Worm (Caenorhabditis elegans): ENCODE results near the gene srt-49.

Gene srt-49

DNA sequence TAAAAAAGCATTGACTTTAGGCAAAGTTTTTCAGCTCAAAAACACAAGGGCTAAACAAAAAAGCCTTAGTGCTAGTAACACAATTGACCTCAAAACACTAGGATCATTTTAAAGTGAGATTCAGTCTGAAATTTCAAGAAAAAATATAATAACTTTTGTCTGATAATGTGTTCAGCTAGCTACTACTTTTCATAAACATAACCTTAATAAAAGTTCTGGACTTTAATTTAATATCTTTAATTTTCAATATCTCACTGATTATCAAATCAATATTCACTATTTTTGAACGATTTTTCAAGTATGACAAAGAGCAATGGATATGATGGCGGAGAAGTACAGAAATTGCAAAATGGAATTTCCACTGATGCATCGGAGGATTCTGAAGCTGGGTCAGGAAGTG is 16.1 kb upstream of the srt-49 start, which contains the start of gene M199.135:
Gene M199.135, plus strand, starts transcription at position 301 of the 400 bp plus-strand sequence.
- no peak for TF ChIP-seq lin-35 (GFP tag; optimal IDR thresholded peaks at IDR 0.05)
- no peak for TF ChIP-seq egl-18 (GFP tag; IDR thresholded peaks at IDR 0.05)
- no peak for TF ChIP-seq zfh-2 (GFP tag; conservative IDR thresholded peaks at IDR 0.05)

DNA sequence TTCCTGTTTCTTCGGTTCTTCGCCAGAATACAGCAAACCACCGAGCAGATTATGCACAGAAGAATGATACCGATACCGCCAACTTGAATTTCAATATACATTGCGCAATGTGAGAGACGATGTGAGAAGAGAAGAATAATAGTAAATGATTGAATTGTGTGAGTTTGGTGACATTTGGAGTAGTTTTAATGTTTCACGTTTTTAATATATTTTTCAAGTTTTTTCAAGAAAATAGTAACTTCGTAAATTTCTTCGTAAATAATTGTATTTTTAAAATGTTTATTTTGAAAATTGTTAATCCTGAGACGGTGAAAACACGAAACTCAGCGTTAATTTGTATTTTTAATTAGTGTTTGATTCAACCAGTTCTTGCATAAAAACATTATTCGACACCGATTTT is 14.9 kb upstream of the srt-49 start, which contains the start of gene M199.134:
Gene M199.134, minus strand, starts transcription at position 101 of the 400 bp plus-strand sequence.
- TF ChIP-seq hlh-26 (GFP tag; conservative IDR thresholded peaks at IDR 0.05) (no peak), lin-54 (GFP tag; optimal IDR thresholded peaks at IDR 0.05) (no peak), lsl-1 (GFP tag; optimal IDR thresholded peaks at IDR 0.05) (no peak), B0336.3 (GFP tag; IDR thresholded peaks at IDR 0.05) (no peak), lin-35 (GFP tag; optimal IDR thresholded peaks at IDR 0.05) (no peak), bed-1 (GFP tag; IDR thresholded peaks at IDR 0.05) (no peak), let-526 (GFP tag; IDR thresholded peaks at IDR 0.05) (no peak)

DNA sequence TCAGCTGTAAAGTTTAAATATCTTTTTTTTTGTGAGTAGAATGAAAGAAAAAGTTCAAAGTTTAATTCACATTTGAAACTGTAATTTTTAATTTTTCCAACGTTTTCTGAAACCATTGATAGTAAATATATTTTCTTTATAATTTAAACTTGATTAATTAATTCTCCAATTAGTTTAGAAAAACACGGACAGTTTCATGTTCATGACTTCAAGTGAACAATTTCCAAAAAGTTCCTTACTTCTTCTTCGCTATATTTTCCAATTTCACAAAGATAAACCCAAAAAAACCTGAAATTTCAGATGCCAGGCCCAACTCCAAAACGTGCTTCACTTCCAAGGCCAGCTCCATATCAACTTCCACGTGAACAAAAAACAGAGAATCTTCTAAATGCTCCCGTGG is 10.3 kb upstream of the srt-49 start, which contains the start of gene M199.2:
Gene M199.2, plus strand, starts transcription at position 301 of the 400 bp plus-strand sequence.
- no peak for TF ChIP-seq gei-17 (GFP tag; optimal IDR thresholded peaks at IDR 0.05)
- TF ChIP-seq F55B11.4 (tag; optimal IDR thresholded peaks at IDR 0.05; ENCODE audit: borderline replicate concordance, insufficient read depth), result no peak
- TF ChIP-seq F23B12.7 (tag; optimal IDR thresholded peaks at IDR 0.05; ENCODE audit: insufficient read depth), result no peak
- no peak for TF ChIP-seq ceh-100 (GFP tag; IDR thresholded peaks at IDR 0.05)
- no peak for TF ChIP-seq ccch-3 (GFP tag; optimal IDR thresholded peaks at IDR 0.05)
- TF ChIP-seq cebp-2 (GFP tag; IDR thresholded peaks at IDR 0.05), result no peak
- no peak for TF ChIP-seq B0019.2 (GFP tag; conservative IDR thresholded peaks at IDR 0.05)
- no peak for TF ChIP-seq zfh-2 (GFP tag; conservative IDR thresholded peaks at IDR 0.05)
- no peak for TF ChIP-seq C17E4.6 (GFP tag; IDR thresholded peaks at IDR 0.05)
- TF ChIP-seq ekl-4 (GFP tag; IDR thresholded peaks at IDR 0.05), result no peak
- TF ChIP-seq efl-1 (GFP tag; optimal IDR thresholded peaks at IDR 0.05), result no peak
- TF ChIP-seq ama-1 (optimal IDR thresholded peaks at IDR 0.05), result no peak
- TF ChIP-seq ama-1 (GFP tag; optimal IDR thresholded peaks at IDR 0.05), result no peak
- TF ChIP-seq ztf-6 (GFP tag; IDR thresholded peaks at IDR 0.05), result no peak
- TF ChIP-seq dpl-1 (GFP tag; optimal IDR thresholded peaks at IDR 0.05), result no peak
- TF ChIP-seq tbp1 (GFP tag; optimal IDR thresholded peaks at IDR 0.05), result no peak
- no peak for TF ChIP-seq B0336.3 (GFP tag; IDR thresholded peaks at IDR 0.05)
- TF ChIP-seq rcor-1 (GFP tag; IDR thresholded peaks at IDR 0.05), result no peak

DNA sequence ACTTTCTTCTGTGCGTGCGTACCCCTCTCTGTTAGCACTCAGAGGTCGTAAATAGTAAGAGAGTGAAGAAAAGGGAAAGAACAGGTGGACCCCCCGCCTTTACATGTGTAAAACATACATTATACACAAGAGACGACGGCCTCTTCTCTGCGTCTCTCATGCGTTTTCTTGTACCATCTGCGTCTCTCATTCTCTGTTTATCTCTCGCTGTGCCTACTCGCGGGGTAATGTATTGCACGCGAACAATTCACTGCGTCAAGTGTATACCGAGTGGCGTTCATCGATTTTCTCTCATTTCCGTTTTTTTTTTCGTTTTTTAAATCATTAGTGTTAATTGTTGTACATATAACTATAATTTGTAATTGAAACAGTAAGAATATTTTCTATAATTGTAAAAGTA is 9.0 kb upstream of the srt-49 start:
- TF ChIP-seq repo-1 (tag; optimal IDR thresholded peaks at IDR 0.05) (no peak), snpc-4 (GFP tag; optimal IDR thresholded peaks at IDR 0.05) (peak; percentile 17), snpc-4 (tag; optimal IDR thresholded peaks at IDR 0.05) (peak in 3 of 4 experiments; percentile 46 to 87 (median 66)), hmg-1.2 (GFP tag; IDR thresholded peaks at IDR 0.05) (peak; percentile 90), tbp1 (GFP tag; optimal IDR thresholded peaks at IDR 0.05) (peak; percentile 21), attf-6 (GFP tag; IDR thresholded peaks at IDR 0.05) (peak; percentile 80)

DNA sequence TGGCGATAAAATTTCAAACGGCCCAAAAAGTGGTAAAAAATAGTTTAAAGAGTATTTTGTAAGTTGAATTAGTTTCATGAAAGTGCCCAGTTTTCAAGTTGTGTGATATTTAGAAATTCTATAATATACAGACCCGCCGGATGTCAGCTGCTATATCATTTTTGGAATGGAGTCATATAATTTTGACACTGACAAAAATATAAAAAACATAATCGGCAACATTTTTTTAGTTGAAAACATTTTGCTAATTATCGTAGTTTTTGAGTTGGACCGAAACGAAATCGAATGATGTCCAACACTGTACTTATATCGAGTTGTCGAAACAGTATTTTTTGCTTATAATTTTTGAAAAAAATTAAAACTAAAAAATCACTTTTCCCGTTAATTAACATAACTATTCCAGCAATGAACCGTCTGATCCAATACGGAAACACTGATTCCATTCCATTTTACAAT is 5.1 kb upstream of the srt-49 start, which contains the start of gene srt-44:
Gene srt-44, plus strand, starts transcription at position 406 of the 456 bp plus-strand sequence.
- TF ChIP-seq gei-17 (GFP tag; optimal IDR thresholded peaks at IDR 0.05) (no peak), snpc-4 (GFP tag; optimal IDR thresholded peaks at IDR 0.05) (no peak), snpc-4 (tag; optimal IDR thresholded peaks at IDR 0.05) (peak in 1 of 4 experiments; percentile 50)

DNA sequence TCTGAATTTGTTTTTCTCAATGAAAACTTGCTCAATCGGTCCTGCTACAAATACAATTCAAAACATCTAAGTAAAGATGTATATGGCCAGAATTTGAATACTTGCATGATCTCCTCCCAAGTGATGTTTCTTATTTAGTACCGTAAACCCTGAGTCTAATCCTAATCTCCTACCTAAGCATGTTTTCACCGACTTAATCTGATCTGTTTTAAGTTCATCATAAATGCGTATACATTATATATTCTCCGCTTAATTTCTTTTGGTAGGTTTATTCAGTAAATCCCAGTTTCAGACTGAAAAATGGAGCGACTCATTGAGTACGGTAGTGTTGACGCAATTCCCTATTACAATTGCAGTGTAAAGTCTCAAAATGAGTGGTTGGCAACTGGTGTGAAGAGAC is 23.8 kb downstream of the srt-49 start, which contains the start of gene srt-50:
Gene srt-50, plus strand, starts transcription at position 301 of the 400 bp plus-strand sequence.
- no peak for TF ChIP-seq nfya-1 (tag; optimal IDR thresholded peaks at IDR 0.05; ENCODE audit: borderline replicate concordance, insufficient read depth)
